Worm (Caenorhabditis elegans) whole organism, L1 larva: Measurements from ENCODE around the gene nep-13.

Source experiments
- C16A3.4 ChIP-seq: fragments of 150-350 bp; optimal IDR thresholded peaks from 2 replicates; lab custom pipeline; 2014; ENCODE audit warnings: missing biosample characterization, missing genetic modification characterization
- Y116A8C.19 ChIP-seq: sonication (generic microtip); optimal IDR thresholded peaks from 2 replicates; lab custom pipeline; 2016; ENCODE audit warnings: missing compliant biosample characterization, missing genetic modification characterization, borderline replicate concordance
- alr-1 ChIP-seq: fragments of 200-800 bp; sonication (Bioruptor generic); optimal IDR thresholded peaks from 2 replicates; lab custom pipeline; 2018; ENCODE audit warnings: borderline replicate concordance, mild to moderate bottlenecking, missing genetic modification characterization, missing compliant biosample characterization
- blmp-1 ChIP-seq: fragments of 150-350 bp; optimal IDR thresholded peaks from 2 replicates; lab custom pipeline; 2014; ENCODE audit warnings: missing biosample characterization, missing genetic modification characterization
- ceh-63 ChIP-seq: fragments of 200-800 bp; sonication (Bioruptor generic); optimal IDR thresholded peaks from 2 replicates; lab custom pipeline; 2018; ENCODE audit warnings: mild to moderate bottlenecking, missing genetic modification characterization, missing compliant biosample characterization
- ces-1 ChIP-seq: fragments of 150-350 bp; optimal IDR thresholded peaks from 2 replicates; lab custom pipeline; 2014; ENCODE audit warnings: missing biosample characterization, missing genetic modification reagents, missing genetic modification characterization
- dpl-1 ChIP-seq, 3 experiments: fragments of 150-350 bp in 2 of 3; sonication (generic microtip) in 1 of 3; optimal IDR thresholded peaks; 2 replicates each; lab custom pipeline; 2014 to 2017; ENCODE audit warnings: missing biosample characterization in 3 of 3, missing genetic modification characterization in 3 of 3, missing genetic modification reagents in 3 of 3
- efl-1 ChIP-seq, 4 experiments: fragments of 150-350 bp; optimal IDR thresholded peaks in 3 of 4; peaks in 1 of 4; 1 replicate in 1 of 4; 2 replicates in 3 of 4; lab custom pipeline; 2014; ENCODE audit warnings: missing biosample characterization in 2 of 4, missing genetic modification characterization in 2 of 4, missing genetic modification reagents in 2 of 4
- egl-27 ChIP-seq, 2 experiments: fragments of 150-350 bp in 1 of 2; sonication (generic microtip); optimal IDR thresholded peaks; 3 replicates each; lab custom pipeline; 2017 to 2018; ENCODE audit warnings: missing biosample characterization in 2 of 2, missing genetic modification characterization in 2 of 2, missing genetic modification reagents in 2 of 2
- elt-2 ChIP-seq: sonication (generic microtip); optimal IDR thresholded peaks from 2 replicates; lab custom pipeline; 2016; ENCODE audit warnings: missing genetic modification characterization, mild to moderate bottlenecking, inconsistent platforms, missing compliant biosample characterization, missing genetic modification reagents
- ets-5 ChIP-seq: fragments of 200-800 bp; sonication (Bioruptor generic); IDR thresholded peaks from 2 replicates; pipeline ENCODE4 v1.3.6; 2022; ENCODE audit warnings: missing genetic modification characterization, missing compliant biosample characterization
- fkh-4 ChIP-seq: sonication (generic microtip); optimal IDR thresholded peaks from 2 replicates; lab custom pipeline; 2016; ENCODE audit warnings: missing compliant biosample characterization, missing genetic modification characterization, borderline replicate concordance
- fkh-8 ChIP-seq: sonication (generic microtip); optimal IDR thresholded peaks from 2 replicates; lab custom pipeline; 2016; ENCODE audit warnings: mild to moderate bottlenecking, missing genetic modification characterization, missing compliant biosample characterization
- fos-1 ChIP-seq: fragments of 150-350 bp; optimal IDR thresholded peaks from 2 replicates; lab custom pipeline; 2014; ENCODE audit warnings: missing biosample characterization, missing genetic modification characterization
- hlh-17 ChIP-seq: fragments of 200-800 bp; sonication (Bioruptor generic); optimal IDR thresholded peaks from 2 replicates; lab custom pipeline; 2018; ENCODE audit warnings: missing genetic modification characterization, mild to moderate bottlenecking, missing compliant biosample characterization, moderate library complexity, borderline replicate concordance
- hpl-2 ChIP-seq: fragments of 150-350 bp; optimal IDR thresholded peaks from 2 replicates; lab custom pipeline; 2014; ENCODE audit warnings: missing biosample characterization, missing genetic modification reagents, missing genetic modification characterization
- isw-1 ChIP-seq: fragments of 200-800 bp; sonication (Bioruptor generic); IDR thresholded peaks from 2 replicates; pipeline ENCODE4 v1.3.6; 2022; ENCODE audit warnings: missing genetic modification characterization, missing compliant biosample characterization
- lin-13 ChIP-seq: fragments of 150-350 bp; optimal IDR thresholded peaks from 2 replicates; lab custom pipeline; 2014; ENCODE audit warnings: missing biosample characterization, missing genetic modification reagents, missing genetic modification characterization
- lin-15B ChIP-seq: fragments of 150-350 bp; sonication (generic microtip); optimal IDR thresholded peaks from 3 replicates; lab custom pipeline; 2014; ENCODE audit warnings: missing biosample characterization, missing genetic modification characterization
- lin-39 ChIP-seq: fragments of 150-350 bp; optimal IDR thresholded peaks from 2 replicates; lab custom pipeline; 2014; ENCODE audit warnings: missing biosample characterization, missing genetic modification reagents, missing genetic modification characterization
- lir-3 ChIP-seq: sonication (generic microtip); optimal IDR thresholded peaks from 2 replicates; lab custom pipeline; 2016; ENCODE audit warnings: mild to moderate bottlenecking, missing genetic modification characterization, moderate library complexity, missing compliant biosample characterization; ENCODE audit not compliant: poor library complexity
- lsy-2 ChIP-seq, 2 experiments: fragments of 150-350 bp; optimal IDR thresholded peaks; 2 replicates each; lab custom pipeline; 2014; ENCODE audit warnings: missing biosample characterization in 2 of 2, missing genetic modification characterization in 2 of 2
- mab-9 ChIP-seq: fragments of 200-800 bp; sonication (Bioruptor generic); IDR thresholded peaks from 2 replicates; pipeline ENCODE4 v1.3.6; 2022; ENCODE audit warnings: missing genetic modification reagents, missing genetic modification characterization, missing compliant biosample characterization
- mdl-1 ChIP-seq, 2 experiments: fragments of 150-350 bp; optimal IDR thresholded peaks; 2 replicates each; lab custom pipeline; 2014 to 2017; ENCODE audit warnings: missing biosample characterization in 2 of 2, missing genetic modification characterization in 2 of 2, inconsistent platforms in 1 of 2
- nhr-11 ChIP-seq: fragments of 150-350 bp; optimal IDR thresholded peaks from 2 replicates; lab custom pipeline; 2014; ENCODE audit warnings: missing biosample characterization, missing genetic modification characterization
- nhr-20 ChIP-seq: sonication (generic microtip); optimal IDR thresholded peaks from 2 replicates; lab custom pipeline; 2016; ENCODE audit warnings: mild to moderate bottlenecking, missing genetic modification characterization, missing compliant biosample characterization
- nhr-237 ChIP-seq: fragments of 150-350 bp; optimal IDR thresholded peaks from 2 replicates; lab custom pipeline; 2014; ENCODE audit warnings: missing biosample characterization, missing genetic modification characterization
- nhr-71 ChIP-seq: sonication (generic microtip); optimal IDR thresholded peaks from 2 replicates; lab custom pipeline; 2016; ENCODE audit warnings: mild to moderate bottlenecking, missing genetic modification characterization, moderate library complexity, missing compliant biosample characterization
- nhr-76 ChIP-seq: sonication (generic microtip); optimal IDR thresholded peaks from 2 replicates; lab custom pipeline; 2017; ENCODE audit warnings: missing biosample characterization, missing genetic modification characterization
- nhr-77 ChIP-seq: fragments of 150-350 bp; optimal IDR thresholded peaks from 2 replicates; lab custom pipeline; 2014; ENCODE audit warnings: missing biosample characterization, missing genetic modification characterization
- pax-3 ChIP-seq: fragments of 200-800 bp; sonication (Bioruptor generic); optimal IDR thresholded peaks from 2 replicates; lab custom pipeline; 2018; ENCODE audit warnings: mild to moderate bottlenecking, missing genetic modification characterization, moderate library complexity, missing compliant biosample characterization
- rnt-1 ChIP-seq: sonication (generic microtip); optimal IDR thresholded peaks from 2 replicates; lab custom pipeline; 2016; ENCODE audit warnings: mild to moderate bottlenecking, missing genetic modification characterization, moderate library complexity, missing compliant biosample characterization
- tbx-2 ChIP-seq: sonication (generic microtip); optimal IDR thresholded peaks from 2 replicates; lab custom pipeline; 2016; ENCODE audit warnings: missing genetic modification characterization, missing compliant biosample characterization
- unc-130 ChIP-seq: fragments of 150-350 bp; optimal IDR thresholded peaks from 2 replicates; lab custom pipeline; 2017; ENCODE audit warnings: missing biosample characterization, missing genetic modification characterization, inconsistent platforms
- vab-15 ChIP-seq: sonication (generic microtip); optimal IDR thresholded peaks from 2 replicates; lab custom pipeline; 2017; ENCODE audit warnings: missing genotype, mild to moderate bottlenecking, missing genetic modification characterization, missing compliant biosample characterization
- zag-1 ChIP-seq: fragments of 150-350 bp; optimal IDR thresholded peaks from 2 replicates; lab custom pipeline; 2014; ENCODE audit warnings: missing biosample characterization, missing genetic modification characterization
- ztf-11 ChIP-seq, 2 experiments: sonication (generic microtip); optimal IDR thresholded peaks; 2 replicates each; lab custom pipeline; 2016 to 2017; ENCODE audit warnings: missing genetic modification characterization in 2 of 2, missing biosample characterization in 1 of 2, missing compliant biosample characterization in 1 of 2
- ztf-4 ChIP-seq: fragments of 150-350 bp; optimal IDR thresholded peaks from 2 replicates; lab custom pipeline; 2014; ENCODE audit warnings: missing biosample characterization, missing genetic modification characterization

nep-13 gene

DNA sequence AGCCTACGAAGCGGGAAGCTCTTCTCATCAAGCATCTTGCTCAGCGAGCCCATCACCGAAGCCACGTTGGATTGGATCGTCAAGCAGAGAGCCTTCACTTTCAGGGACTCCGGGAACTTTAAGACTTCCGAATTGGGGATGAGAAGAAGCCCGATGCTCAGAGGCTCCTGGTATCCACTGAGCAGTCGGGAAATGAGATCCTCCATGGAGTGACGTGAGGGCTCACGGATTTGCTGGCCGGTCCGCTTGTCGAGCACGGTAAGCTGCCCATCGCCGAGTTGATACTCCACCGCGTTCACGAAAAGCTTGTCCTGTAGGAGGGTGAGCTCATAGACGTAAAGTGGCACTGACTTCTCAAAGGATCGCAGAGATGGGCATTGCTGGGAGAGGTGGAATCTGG is 34.9 kb upstream of the nep-13 start:
- TF ChIP-seq ceh-63 (GFP tag; lab: Kevin White, UChicago), result no peak
- TF ChIP-seq rnt-1 (tag; lab: Kevin White, UChicago), result no peak
- no peak for TF ChIP-seq lsy-2 (tag; optimal IDR thresholded peaks at IDR 0.05; lab: Kevin White, UChicago)
- TF ChIP-seq lir-3, result no peak
- TF ChIP-seq tbx-2, result no peak
- no peak for TF ChIP-seq ces-1 (GFP tag; lab: Kevin White, UChicago)

DNA sequence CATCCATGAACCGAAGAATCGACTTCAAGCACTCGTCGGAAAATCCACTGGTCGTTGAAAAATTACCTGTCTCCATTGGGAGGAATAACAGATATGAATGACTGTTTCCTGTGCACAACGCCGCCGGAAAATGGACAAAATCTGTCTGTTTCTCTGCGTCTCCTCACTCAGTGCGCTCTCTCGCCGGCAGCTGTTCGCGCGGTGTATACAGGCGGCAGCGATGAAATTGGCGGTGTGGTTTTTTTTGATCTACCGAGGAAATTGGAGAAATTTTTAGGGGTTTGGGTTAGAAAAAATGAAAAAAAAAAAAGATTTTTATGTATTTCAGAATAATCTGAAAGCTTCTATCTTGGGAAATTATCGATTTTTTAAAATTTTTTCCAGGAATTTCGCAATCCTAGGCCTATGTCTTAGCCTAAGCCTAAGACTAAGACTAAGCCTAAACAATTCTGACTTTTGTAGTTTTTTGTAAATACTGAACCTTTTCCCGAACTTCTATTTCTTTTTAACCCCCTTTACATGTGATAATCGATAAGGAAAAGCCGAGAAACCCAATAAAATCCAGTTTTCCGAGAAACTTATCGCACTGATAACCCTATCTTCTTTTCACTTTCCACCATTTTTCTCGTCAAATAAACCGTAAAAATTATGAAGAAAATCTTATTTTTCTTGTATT is 34.3 kb upstream of the nep-13 start, which contains the start of the genes fbxc-50 and C17F4.2:
Gene fbxc-50 (minus strand): TSS at position 81 of the 676 bp plus-strand sequence.
Gene C17F4.2 (plus strand): TSS at position 626 of the 676 bp plus-strand sequence.
- TF ChIP-seq efl-1 (optimal IDR thresholded peaks at IDR 0.05; lab: Kevin White, UChicago) (no peak), efl-1 (GFP tag; optimal IDR thresholded peaks at IDR 0.05 in 1 of 2; lab: Kevin White, UChicago) (peak in 1 of 2 experiments; percentile 56), ces-1 (GFP tag; lab: Kevin White, UChicago) (no peak), alr-1 (tag; lab: Kevin White, UChicago) (no peak), blmp-1 (peak; percentile 80)

DNA sequence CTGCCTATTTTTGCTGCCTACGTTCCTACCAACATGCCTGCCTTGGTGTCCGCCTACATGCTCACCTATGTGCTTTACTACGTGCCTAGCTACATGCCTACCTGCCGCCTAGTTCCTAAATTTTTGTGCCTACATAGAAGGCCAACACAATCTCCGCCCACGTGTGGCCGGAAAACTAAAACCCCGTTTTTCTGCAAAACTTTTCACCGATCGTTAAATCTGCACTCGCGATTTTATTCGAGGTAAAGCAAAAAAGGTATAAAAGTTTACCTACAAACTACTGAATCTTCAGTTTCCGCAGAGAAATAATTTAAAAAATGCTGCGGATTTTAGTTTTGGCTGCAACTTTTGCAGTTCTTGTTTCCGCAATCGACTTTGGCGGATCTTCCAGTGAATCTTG is 33.0 kb upstream of the nep-13 start, which contains the start of gene clec-124:
Gene clec-124 (plus strand): TSS at position 301 of the 400 bp plus-strand sequence.
- TF ChIP-seq C16A3.4 (tag; lab: Kevin White, UChicago) (no peak), nhr-77 (tag; lab: Kevin White, UChicago) (no peak), ceh-63 (GFP tag; lab: Kevin White, UChicago) (no peak), fkh-4 (no peak), ets-5 (GFP tag; lab: Robert Waterston, UW) (no peak), nhr-76 (tag; lab: Kevin White, UChicago) (no peak)
- TF ChIP-seq, all 84 proteins: peak for 0

DNA sequence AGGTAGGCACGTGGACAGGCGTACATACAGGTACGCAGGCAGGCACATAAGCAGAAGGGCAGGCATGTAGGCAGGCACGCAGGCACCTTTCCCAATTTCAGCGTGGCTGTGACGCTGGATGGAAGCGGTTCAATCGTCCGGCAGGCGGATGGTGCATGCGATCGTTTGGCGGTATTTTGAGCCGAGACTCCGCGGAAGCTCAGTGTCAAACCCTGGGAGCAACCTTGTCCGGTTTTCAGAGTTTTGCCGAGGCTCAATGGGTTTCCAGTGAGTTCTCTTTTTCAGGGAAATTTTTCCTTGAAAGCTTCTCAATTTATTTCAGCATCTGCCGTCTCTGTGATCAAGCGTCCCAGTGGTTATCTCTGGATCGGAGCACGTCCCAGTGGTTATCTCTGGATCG is 32.3 kb upstream of the nep-13 start:
- TF ChIP-seq fkh-8 (no peak), elt-2 (no peak), lin-13 (GFP tag; lab: Kevin White, UChicago) (no peak), ztf-11 (tag; optimal IDR thresholded peaks at IDR 0.05; lab: Kevin White, UChicago) (no peak), nhr-71 (no peak), unc-130 (no peak), nhr-20 (tag; lab: Kevin White, UChicago) (no peak), mdl-1 (tag; optimal IDR thresholded peaks at IDR 0.05; lab: Kevin White, UChicago) (no peak), vab-15 (tag; lab: Kevin White, UChicago) (no peak), egl-27 (tag; optimal IDR thresholded peaks at IDR 0.05; lab: Kevin White, UChicago) (no peak), hlh-17 (GFP tag; lab: Kevin White, UChicago) (no peak), ztf-4 (tag; lab: Kevin White, UChicago) (no peak), fos-1 (tag; lab: Kevin White, UChicago) (no peak), pax-3 (no peak), mab-9 (GFP tag; lab: Robert Waterston, UW) (no peak)

- no peak for TF ChIP-seq nhr-237 (tag; lab: Kevin White, UChicago)
- no peak for TF ChIP-seq hpl-2
- no peak for TF ChIP-seq lin-15B (tag; lab: Kevin White, UChicago)
- no peak for TF ChIP-seq isw-1
- no peak for TF ChIP-seq Y116A8C.19
- TF ChIP-seq lin-39 (tag; lab: Kevin White, UChicago), result no peak
- no peak for TF ChIP-seq zag-1
- TF ChIP-seq C16A3.4 (tag; lab: Kevin White, UChicago), result no peak
- TF ChIP-seq nhr-71, result no peak
- TF ChIP-seq lsy-2 (tag; optimal IDR thresholded peaks at IDR 0.05; lab: Kevin White, UChicago), result no peak
- no peak for TF ChIP-seq nhr-11 (tag; lab: Kevin White, UChicago)
- no peak for TF ChIP-seq dpl-1 (GFP tag; optimal IDR thresholded peaks at IDR 0.05; lab: Kevin White, UChicago)
- no peak for TF ChIP-seq fkh-4
These were observed 30.7 kb upstream of the nep-13 start for ce11 chrII:3251782-3252181.
